Fruit fly (Drosophila melanogaster): Measurements from ENCODE around the gene Nmd3.

Gene Nmd3

DNA sequence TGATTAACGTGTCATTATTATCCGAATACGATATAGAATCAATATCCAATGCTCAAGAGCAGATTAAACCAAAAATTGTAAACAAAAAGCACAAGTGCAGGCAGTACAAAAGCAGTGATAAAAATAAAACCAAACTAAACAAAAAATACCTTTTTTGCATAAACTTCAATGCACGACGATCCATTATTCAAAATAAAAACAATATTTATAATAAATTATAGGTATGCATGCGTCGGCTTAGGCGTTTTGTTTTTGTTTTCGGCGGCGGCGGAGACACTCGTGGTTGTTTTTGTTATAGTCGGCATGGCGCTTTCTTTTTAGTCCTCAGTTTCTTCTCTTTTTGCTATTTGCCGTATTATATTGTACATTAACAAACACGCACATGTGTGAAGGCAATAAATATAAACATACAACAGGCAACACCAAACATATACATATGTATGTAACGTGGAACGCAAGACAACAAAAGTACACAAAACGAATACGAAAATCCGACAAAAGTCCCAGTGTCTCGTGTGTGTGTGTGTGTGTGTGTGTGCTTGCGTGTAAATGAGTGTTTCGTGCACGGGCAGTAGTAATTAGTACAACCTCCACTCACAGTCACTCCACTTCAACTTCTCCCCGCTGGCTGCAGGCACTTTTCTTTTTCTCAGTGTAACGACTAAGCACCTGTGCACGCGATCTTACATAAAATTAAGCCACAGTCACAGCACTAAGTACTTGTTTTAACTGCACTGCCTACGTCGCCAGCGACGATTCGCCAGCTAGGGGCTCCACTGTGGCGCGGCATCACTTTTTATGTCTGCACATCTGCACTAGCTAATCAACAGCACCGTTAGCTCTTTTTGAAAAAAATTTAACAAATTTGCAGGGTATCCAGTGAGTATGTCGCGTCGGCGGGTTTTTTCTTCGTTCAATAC lies 48.3 kb downstream of the Nmd3 start (continued):
- no peak for TF ChIP-seq CG16779 (GFP tag; IDR thresholded peaks at IDR 0.05)
- TF ChIP-seq CG14441 (GFP tag; IDR thresholded peaks at IDR 0.05) = peak; percentile 75
- TF ChIP-seq CG13775 (GFP tag; optimal IDR thresholded peaks at IDR 0.05) = peak; percentile 57
- no peak for TF ChIP-seq CG4328 (GFP tag; optimal IDR thresholded peaks at IDR 0.05)
- no peak for TF ChIP-seq cato (GFP tag; optimal IDR thresholded peaks at IDR 0.05; ENCODE audit: borderline replicate concordance)
- TF ChIP-seq nerfin-2 (GFP tag; IDR thresholded peaks at IDR 0.05; ENCODE audit: partially characterized antibody) = no peak
- TF ChIP-seq Side (GFP tag; optimal IDR thresholded peaks at IDR 0.05) = no peak
- no peak for TF ChIP-seq CG9876 (GFP tag; optimal IDR thresholded peaks at IDR 0.05)
- no peak for TF ChIP-seq gro (GFP tag; optimal IDR thresholded peaks at IDR 0.05)
- no peak for TF ChIP-seq Kr (GFP tag; optimal IDR thresholded peaks at IDR 0.05)
- peak; percentile 26 for TF ChIP-seq scrt (GFP tag; optimal IDR thresholded peaks at IDR 0.05)
- no peak for TF ChIP-seq nau (GFP tag; optimal IDR thresholded peaks at IDR 0.05)
- no peak for TF ChIP-seq wek (GFP tag; optimal IDR thresholded peaks at IDR 0.05)
- TF ChIP-seq gsb (GFP tag; IDR thresholded peaks at IDR 0.05) = no peak
- peak; percentile 42 for TF ChIP-seq CG4820 (GFP tag; optimal IDR thresholded peaks at IDR 0.05)
- TF ChIP-seq Dek (tag; optimal IDR thresholded peaks at IDR 0.05) = no peak
- no peak for TF ChIP-seq CG12299 (tag; optimal IDR thresholded peaks at IDR 0.05)
- TF ChIP-seq ci (GFP tag; IDR thresholded peaks at IDR 0.05) = no peak
- TF ChIP-seq Oli (tag; optimal IDR thresholded peaks at IDR 0.05) = peak; percentile 52
- TF ChIP-seq CG6272 (GFP tag; IDR thresholded peaks at IDR 0.05) = peak; percentile 11; the same call in 1 of the 2 replicates
- no peak for TF ChIP-seq CG1024 (GFP tag; IDR thresholded peaks at IDR 0.05)
- TF ChIP-seq CG17328 (GFP tag; IDR thresholded peaks at IDR 0.05) = peak; percentile 40
- no peak for TF ChIP-seq CG3995 (GFP tag; optimal IDR thresholded peaks at IDR 0.05)
- TF ChIP-seq ind (GFP tag; optimal IDR thresholded peaks at IDR 0.05) = peak; percentile 51
- TF ChIP-seq Pdp1 (GFP tag; optimal IDR thresholded peaks at IDR 0.05) = peak; percentile 38 to 64
- TF ChIP-seq B-H1 (GFP tag; IDR thresholded peaks at IDR 0.05) = peak; percentile 11; the same call in 1 of the 3 replicates
- TF ChIP-seq so (GFP tag; IDR thresholded peaks at IDR 0.05) = no peak
- TF ChIP-seq nmo (GFP tag; optimal IDR thresholded peaks at IDR 0.05) = peak; percentile 15
- no peak for TF ChIP-seq Hr78 (GFP tag; optimal IDR thresholded peaks at IDR 0.05)
- TF ChIP-seq row (GFP tag; IDR thresholded peaks at IDR 0.05) = peak; percentile 76
- no peak for TF ChIP-seq NC2α (GFP tag; optimal IDR thresholded peaks at IDR 0.05)
- no peak for TF ChIP-seq Max (GFP tag; optimal IDR thresholded peaks at IDR 0.05)
- no peak for TF ChIP-seq CG12391 (tag; optimal IDR thresholded peaks at IDR 0.05)
- TF ChIP-seq CG10209 (GFP tag; optimal IDR thresholded peaks at IDR 0.05) = peak; percentile 3
- TF ChIP-seq CG7556 (GFP tag; optimal IDR thresholded peaks at IDR 0.05) = no peak
- no peak for TF ChIP-seq HLH54F (GFP tag; optimal IDR thresholded peaks at IDR 0.05)
- TF ChIP-seq fru (optimal IDR thresholded peaks at IDR 0.05) = no peak
- TF ChIP-seq D19A (tag; optimal IDR thresholded peaks at IDR 0.05) = peak; percentile 98
- TF ChIP-seq unc-4 (GFP tag; IDR thresholded peaks at IDR 0.05; ENCODE audit: partially characterized antibody) = no peak
- TF ChIP-seq bigmax (GFP tag; optimal IDR thresholded peaks at IDR 0.05) = no peak
- 0 out of 3 replicates have a peak, but pooled peaks have one; percentile 23 for TF ChIP-seq sr (GFP tag; IDR thresholded peaks at IDR 0.05)
- TF ChIP-seq Sry-δ (GFP tag; optimal IDR thresholded peaks at IDR 0.05) = no peak
- TF ChIP-seq Mad (GFP tag; optimal IDR thresholded peaks at IDR 0.05) = no peak
- TF ChIP-seq Lpt (GFP tag; optimal IDR thresholded peaks at IDR 0.05) = no peak
- TF ChIP-seq crol (GFP tag; IDR thresholded peaks at IDR 0.05) = no peak
- TF ChIP-seq BEAF-32 (GFP tag; optimal IDR thresholded peaks at IDR 0.05) = no peak
- peak; percentile 45 for TF ChIP-seq CG13424 (tag; optimal IDR thresholded peaks at IDR 0.05)
- TF ChIP-seq CG9215 (GFP tag; IDR thresholded peaks at IDR 0.05) = peak; percentile 48; the same call in 1 of the 2 replicates
- TF ChIP-seq CG17385 (GFP tag; optimal IDR thresholded peaks at IDR 0.05) = no peak

Data from whole organism, embryonic.